Worm (Caenorhabditis elegans): ENCODE data around the gene F38A5.22.
A peak's percentile ranks its signal among the peaks of the same experiment; 100 is the strongest.

Gene F38A5.22

ce11 chrIV:6595912-6596311, at the start of gene F38A5.22:
F38A5.22 (minus strand) TSS chrIV:6595940.
- TF ChIP-seq nhr-28 (tag; optimal IDR thresholded peaks at IDR 0.05), result no peak
- no peak for TF ChIP-seq sptf-1 (tag; optimal IDR thresholded peaks at IDR 0.05)
- TF ChIP-seq nhr-12 (tag; optimal IDR thresholded peaks at IDR 0.05), result no peak
- TF ChIP-seq elt-3 (tag; optimal IDR thresholded peaks at IDR 0.05), result no peak
- TF ChIP-seq ces-1 (GFP tag; optimal IDR thresholded peaks at IDR 0.05), result no peak
- no peak for TF ChIP-seq bed-3 (GFP tag; optimal IDR thresholded peaks at IDR 0.05)
- TF ChIP-seq ceh-43 (GFP tag; optimal IDR thresholded peaks at IDR 0.05), result no peak
- TF ChIP-seq flh-1 (GFP tag; optimal IDR thresholded peaks at IDR 0.05), result no peak
- no peak for TF ChIP-seq mep-1 (tag; optimal IDR thresholded peaks at IDR 0.05)

ce11 chrIV:6639880-6640279, 44.1 kb upstream of the F38A5.22 start, which contains the start of gene C01B10.6:
C01B10.6 (plus strand) TSS chrIV:6640180.
- TF ChIP-seq flh-1 (GFP tag; optimal IDR thresholded peaks at IDR 0.05) (no peak), unc-62 (GFP tag; optimal IDR thresholded peaks at IDR 0.05) (no peak), drap-1 (GFP tag; optimal IDR thresholded peaks at IDR 0.05) (no peak), tbx-8 (GFP tag; optimal IDR thresholded peaks at IDR 0.05) (no peak), nhr-28 (tag; optimal IDR thresholded peaks at IDR 0.05) (no peak), ces-1 (GFP tag; optimal IDR thresholded peaks at IDR 0.05) (no peak)

DNA sequence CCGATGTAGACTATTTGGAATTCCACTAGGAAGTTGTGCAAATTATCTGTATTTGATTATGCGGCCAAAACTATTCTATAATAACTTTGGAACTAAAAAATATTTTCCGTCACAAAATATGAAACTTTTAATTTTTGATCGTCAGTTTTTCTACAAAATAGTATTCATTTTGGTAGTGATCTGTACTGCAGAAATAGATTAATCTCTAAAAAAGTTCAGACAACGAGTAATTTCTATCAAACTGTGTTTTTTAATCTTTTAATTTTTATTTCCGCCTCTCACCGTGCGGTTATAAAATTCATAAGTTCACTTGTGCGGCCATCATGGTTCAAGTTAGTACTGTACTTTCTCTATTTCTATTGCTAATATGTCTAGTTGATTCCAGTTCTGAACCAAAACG, 42.5 kb upstream of the F38A5.22 start, which contains the start of gene C01B10.7:
Gene C01B10.7 (plus strand): TSS at position 301 of the 400 bp plus-strand sequence.
- TF ChIP-seq hlh-1 (tag; optimal IDR thresholded peaks at IDR 0.05), result no peak
- TF ChIP-seq ceh-83 (GFP tag; optimal IDR thresholded peaks at IDR 0.05), result no peak
- TF ChIP-seq snpc-4 (tag; optimal IDR thresholded peaks at IDR 0.05), result no peak
- TF ChIP-seq drap-1 (GFP tag; optimal IDR thresholded peaks at IDR 0.05), result no peak
- no peak for TF ChIP-seq nhr-237 (tag; optimal IDR thresholded peaks at IDR 0.05)
- no peak for TF ChIP-seq zip-8 (tag; optimal IDR thresholded peaks at IDR 0.05)
- no peak for TF ChIP-seq bed-3 (GFP tag; optimal IDR thresholded peaks at IDR 0.05)

- no peak for TF ChIP-seq hlh-1 (tag; optimal IDR thresholded peaks at IDR 0.05)
- no peak for TF ChIP-seq drap-1 (GFP tag; optimal IDR thresholded peaks at IDR 0.05)
- TF ChIP-seq pha-4 (tag; optimal IDR thresholded peaks at IDR 0.05), result no peak
- TF ChIP-seq ham-2 (GFP tag; optimal IDR thresholded peaks at IDR 0.05), result no peak
- no peak for TF ChIP-seq nhr-12 (tag; optimal IDR thresholded peaks at IDR 0.05)
- TF ChIP-seq nhr-237 (tag; optimal IDR thresholded peaks at IDR 0.05), result no peak
- TF ChIP-seq flh-1 (GFP tag; optimal IDR thresholded peaks at IDR 0.05), result no peak
- no peak for TF ChIP-seq elt-1 (tag; optimal IDR thresholded peaks at IDR 0.05; ENCODE audit: borderline replicate concordance, insufficient read depth)
- TF ChIP-seq lin-32 (GFP tag; optimal IDR thresholded peaks at IDR 0.05), result no peak
- no peak for TF ChIP-seq blmp-1 (tag; optimal IDR thresholded peaks at IDR 0.05)
- no peak for TF ChIP-seq sptf-1 (tag; optimal IDR thresholded peaks at IDR 0.05)
- no peak for TF ChIP-seq tbx-8 (GFP tag; optimal IDR thresholded peaks at IDR 0.05)
- no peak for TF ChIP-seq nhr-28 (tag; optimal IDR thresholded peaks at IDR 0.05)
- no peak for TF ChIP-seq mab-5 (tag; optimal IDR thresholded peaks at IDR 0.05)
- no peak for TF ChIP-seq mls-2 (tag; optimal IDR thresholded peaks at IDR 0.05)
- no peak for TF ChIP-seq snpc-4 (tag; optimal IDR thresholded peaks at IDR 0.05)
These were observed 39.0 kb upstream of the F38A5.22 start, which contains the start of gene metl-13 for ce11 chrIV:6634789-6635188. metl-13 (plus strand) TSS chrIV:6635089.

ce11 chrIV:6631704-6632272, 36.0 kb upstream of the F38A5.22 start, which contains the start of the genes cest-5.1 and C01B10.9:
cest-5.1 (minus strand) TSS chrIV:6631754.
C01B10.9 (plus strand) TSS chrIV:6632222.
- TF ChIP-seq M03D4.4 (tag; optimal IDR thresholded peaks at IDR 0.05) (no peak), lsy-2 (tag; optimal IDR thresholded peaks at IDR 0.05) (peak; percentile 40), ces-1 (GFP tag; optimal IDR thresholded peaks at IDR 0.05) (peak; percentile 44)

- no peak for TF ChIP-seq nhr-12 (tag; optimal IDR thresholded peaks at IDR 0.05)
- no peak for TF ChIP-seq cnd-1 (tag; optimal IDR thresholded peaks at IDR 0.05)
These were observed 32.1 kb upstream of the F38A5.22 start, which contains the start of gene cest-5.2 for ce11 chrIV:6627798-6628197. cest-5.2 (minus strand) TSS chrIV:6627925.

DNA sequence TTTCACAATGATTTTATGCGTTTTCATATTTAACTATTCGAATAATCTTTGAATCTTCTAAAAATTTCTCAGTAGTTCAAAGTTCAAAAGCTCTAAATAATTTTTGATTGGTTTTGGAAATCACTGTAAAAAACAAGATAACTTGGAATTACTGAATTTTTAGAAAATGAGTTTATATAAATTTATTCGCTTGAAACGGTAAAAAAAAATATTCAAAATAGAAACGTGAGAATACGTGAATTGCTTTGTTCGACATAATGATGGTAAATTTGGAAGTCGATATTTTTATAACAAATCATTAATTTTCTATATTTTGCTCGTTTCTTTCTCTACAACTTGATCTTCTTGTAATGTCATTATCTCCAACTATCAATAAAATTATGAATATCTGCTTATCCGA, 27.6 kb upstream of the F38A5.22 start, which contains the start of gene C01B10.44:
Gene C01B10.44 (plus strand): TSS at position 301 of the 400 bp plus-strand sequence.
- no peak for TF ChIP-seq ces-1 (GFP tag; optimal IDR thresholded peaks at IDR 0.05)
- TF ChIP-seq unc-39 (tag; optimal IDR thresholded peaks at IDR 0.05), result no peak
- no peak for TF ChIP-seq mep-1 (tag; optimal IDR thresholded peaks at IDR 0.05)
